Fruit fly (Drosophila melanogaster) whole organism, adult: Measurements from ENCODE around the gene CG8563.

Source experiments
- CG11617 ChIP-seq: fragments of 200-800 bp; sonication (Bioruptor generic); optimal IDR thresholded peaks from 2 replicates; lab custom pipeline; 2017; ENCODE audit warnings: mild to moderate bottlenecking, missing biosample characterization, missing genetic modification reagents, missing genetic modification characterization
- CG12768 ChIP-seq: fragments of 200-800 bp; sonication (Bioruptor generic); optimal IDR thresholded peaks from 2 replicates; lab custom pipeline; 2017; ENCODE audit warnings: missing biosample characterization, missing genetic modification characterization, mild to moderate bottlenecking, moderate library complexity, missing genetic modification reagents
- CG5204 ChIP-seq: fragments of 200-800 bp; sonication (Bioruptor generic); optimal IDR thresholded peaks from 2 replicates; lab custom pipeline; 2016; ENCODE audit warnings: missing biosample characterization, missing genetic modification characterization
- CG7045 ChIP-seq: fragments of 200-800 bp; sonication (Bioruptor generic); optimal IDR thresholded peaks from 2 replicates; lab custom pipeline; 2017; ENCODE audit warnings: missing biosample characterization, mild to moderate bottlenecking, missing genetic modification characterization
- Clk ChIP-seq: fragments of 200-800 bp; sonication (Bioruptor generic); optimal IDR thresholded peaks from 2 replicates; lab custom pipeline; 2017; ENCODE audit warnings: missing biosample characterization, missing genetic modification characterization
- Crg-1 ChIP-seq: fragments of 200-800 bp; sonication (Bioruptor generic); optimal IDR thresholded peaks from 2 replicates; lab custom pipeline; 2016; ENCODE audit warnings: missing biosample characterization, missing genetic modification characterization
- Mnt ChIP-seq: fragments of 200-800 bp; sonication (Bioruptor generic); optimal IDR thresholded peaks from 2 replicates; lab custom pipeline; 2016; ENCODE audit warnings: missing biosample characterization, mild to moderate bottlenecking, missing genetic modification characterization
- cnc ChIP-seq, 2 experiments: fragments of >200 bp; optimal IDR thresholded peaks; 2 replicates each; lab custom pipeline; 2017
- kay ChIP-seq: fragments of 200-800 bp; sonication (Bioruptor generic); peaks from one replicate; lab custom pipeline; 2016; ENCODE audit warnings: missing biosample characterization, missing genetic modification characterization, borderline replicate concordance
- ovo ChIP-seq: fragments of 200-800 bp; sonication (Bioruptor generic); optimal IDR thresholded peaks from 2 replicates; lab custom pipeline; 2016; ENCODE audit warnings: missing biosample characterization, missing genetic modification characterization
- pad ChIP-seq: fragments of 200-800 bp; sonication (Bioruptor generic); optimal IDR thresholded peaks from 3 replicates; lab custom pipeline; 2017; ENCODE audit warnings: missing biosample characterization, missing genetic modification characterization, mild to moderate bottlenecking, moderate library complexity, missing genetic modification reagents
- tj ChIP-seq: fragments of 200-800 bp; sonication (Bioruptor generic); optimal IDR thresholded peaks from 3 replicates; lab custom pipeline; 2017; ENCODE audit warnings: missing biosample characterization, mild to moderate bottlenecking, missing genetic modification characterization, moderate library complexity
- toe ChIP-seq: fragments of 200-800 bp; sonication (Bioruptor generic); optimal IDR thresholded peaks from 2 replicates; lab custom pipeline; 2016; ENCODE audit warnings: missing biosample characterization, missing genetic modification characterization

dm6 chr3L:7434715-7435653, 44.4 kb downstream of the CG8563 start, which contains the start of gene Rac2:
- TF ChIP-seq CG12768 (GFP tag; lab: Kevin White, UChicago): peak; percentile 4
- peak; percentile 29 for TF ChIP-seq pad (GFP tag; lab: Kevin White, UChicago)
- TF ChIP-seq CG7045: no peak
- TF ChIP-seq CG11617 (GFP tag; lab: Kevin White, UChicago): peak; percentile 34
- TF ChIP-seq Clk (GFP tag; lab: Kevin White, UChicago): peak; percentile 11
- TF ChIP-seq Mnt (GFP tag; lab: Kevin White, UChicago): peak; percentile 46
- TF ChIP-seq Crg-1 (GFP tag; lab: Kevin White, UChicago): no peak
- TF ChIP-seq toe (GFP tag; lab: Kevin White, UChicago): peak; percentile 17
- no peak for TF ChIP-seq ovo (GFP tag; lab: Kevin White, UChicago)
- TF ChIP-seq kay (GFP tag; lab: Kevin White, UChicago): peak; percentile 100
- TF ChIP-seq tj (GFP tag; lab: Kevin White, UChicago): peak; percentile 75
- no peak for TF ChIP-seq CG5204
- no peak for TF ChIP-seq cnc (optimal IDR thresholded peaks at IDR 0.05; lab: Kevin White, UChicago)
